Worm (Caenorhabditis elegans): ENCODE data around the gene fbxb-107.

fbxb-107 gene

DNA sequence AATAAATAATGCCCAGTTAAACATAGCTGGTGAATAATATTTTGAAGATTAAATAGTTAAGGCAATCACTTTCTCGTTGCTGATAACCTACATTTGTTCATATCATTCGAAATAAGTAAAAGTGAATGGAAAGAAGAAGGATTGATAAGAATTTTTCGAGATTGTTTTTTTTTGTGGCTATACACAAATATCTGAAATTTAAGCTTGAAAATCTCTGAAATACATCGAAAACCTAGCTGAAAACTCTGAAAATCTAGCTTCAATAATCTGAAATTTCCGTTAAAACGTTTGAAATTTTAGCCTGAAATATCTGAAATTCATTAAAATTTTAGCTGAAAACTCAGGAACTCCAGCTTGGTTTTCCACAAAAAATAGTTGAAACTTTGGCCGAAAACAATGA is 19.0 kb upstream of the fbxb-107 start, which contains the start of gene T05A8.6:
Gene T05A8.6 (minus strand): TSS at position 101 of the 400 bp plus-strand sequence.
- no peak for TF ChIP-seq tbx-11 (GFP tag; IDR thresholded peaks at IDR 0.05)
- TF ChIP-seq F13C5.2 (tag; optimal IDR thresholded peaks at IDR 0.05) = no peak
- no peak for TF ChIP-seq aly-1 (tag; optimal IDR thresholded peaks at IDR 0.05)
- TF ChIP-seq ceh-36 (tag; optimal IDR thresholded peaks at IDR 0.05) = no peak
- TF ChIP-seq hmg-4 (GFP tag; optimal IDR thresholded peaks at IDR 0.05) = no peak
- no peak for TF ChIP-seq hmbx-1 (tag; optimal IDR thresholded peaks at IDR 0.05)
- TF ChIP-seq flt-1 (GFP tag; IDR thresholded peaks at IDR 0.05) = no peak
- no peak for TF ChIP-seq ama-1 (optimal IDR thresholded peaks at IDR 0.05)
- TF ChIP-seq scrt-1 (GFP tag; IDR thresholded peaks at IDR 0.05) = no peak
- no peak for TF ChIP-seq sea-1 (GFP tag; conservative IDR thresholded peaks at IDR 0.05)
- TF ChIP-seq tbx-37 (GFP tag; conservative IDR thresholded peaks at IDR 0.05) = no peak
- no peak for TF ChIP-seq ets-7 (tag; optimal IDR thresholded peaks at IDR 0.05)
- no peak for TF ChIP-seq pes-1 (GFP tag; IDR thresholded peaks at IDR 0.05)
- no peak for TF ChIP-seq tra-4 (tag; optimal IDR thresholded peaks at IDR 0.05)
- TF ChIP-seq B0310.2 (tag; optimal IDR thresholded peaks at IDR 0.05) = no peak
- TF ChIP-seq hnd-1 (tag; optimal IDR thresholded peaks at IDR 0.05) = no peak
- TF ChIP-seq ceh-13 (GFP tag; optimal IDR thresholded peaks at IDR 0.05) = no peak

DNA sequence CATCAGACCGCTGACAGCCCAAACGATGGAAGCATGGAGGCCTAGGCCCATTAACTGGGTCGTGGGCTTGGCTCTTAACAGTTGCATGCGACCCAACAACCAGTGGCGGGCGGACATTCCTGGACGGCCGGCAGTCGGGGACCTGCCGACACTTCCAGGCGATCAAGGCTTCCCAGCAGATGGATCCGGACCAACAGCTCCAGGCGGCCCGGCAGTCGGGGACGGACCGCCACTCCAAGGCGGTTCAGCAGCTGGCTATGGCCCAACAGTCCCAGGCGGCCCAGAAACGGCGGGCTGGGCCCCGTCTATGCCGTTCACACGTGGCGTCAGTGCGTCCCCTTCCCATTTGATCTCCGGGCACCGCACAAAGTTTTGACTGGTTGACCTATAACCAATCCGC is 17.2 kb upstream of the fbxb-107 start:
- TF ChIP-seq sea-1 (GFP tag; conservative IDR thresholded peaks at IDR 0.05) (no peak), aly-1 (tag; optimal IDR thresholded peaks at IDR 0.05) (no peak), flt-1 (GFP tag; IDR thresholded peaks at IDR 0.05) (no peak), scrt-1 (GFP tag; IDR thresholded peaks at IDR 0.05) (0 out of 2 replicates have a peak, but pooled peaks have one; percentile 47)

DNA sequence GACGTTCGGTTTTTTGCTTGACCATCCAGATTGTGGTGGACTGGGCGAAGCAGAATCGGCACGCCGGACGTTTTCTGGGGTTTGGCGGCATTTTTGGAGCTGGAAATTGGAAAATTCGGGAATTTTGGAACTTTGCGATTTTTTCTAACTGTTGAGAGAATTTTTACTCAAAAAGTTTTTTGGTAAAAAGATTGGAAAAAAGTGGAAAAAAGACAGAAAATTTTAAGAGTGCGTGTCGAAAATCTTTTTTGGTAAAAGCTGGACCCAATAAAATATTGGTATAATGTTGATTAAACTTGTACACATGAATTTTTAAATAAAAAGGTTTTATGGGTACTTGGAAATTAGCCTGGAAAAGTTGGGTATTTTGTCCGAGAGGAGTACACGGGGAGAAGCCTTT is 16.3 kb upstream of the fbxb-107 start, which contains the start of gene T05A8.7:
Gene T05A8.7 (minus strand): TSS at position 101 of the 400 bp plus-strand sequence.
- TF ChIP-seq sea-1 (GFP tag; conservative IDR thresholded peaks at IDR 0.05) (no peak), tbx-37 (GFP tag; conservative IDR thresholded peaks at IDR 0.05) (no peak), ceh-36 (tag; optimal IDR thresholded peaks at IDR 0.05) (no peak), hnd-1 (tag; optimal IDR thresholded peaks at IDR 0.05) (no peak), F13C5.2 (tag; optimal IDR thresholded peaks at IDR 0.05) (no peak), scrt-1 (GFP tag; IDR thresholded peaks at IDR 0.05) (no peak), flt-1 (GFP tag; IDR thresholded peaks at IDR 0.05) (no peak)

DNA sequence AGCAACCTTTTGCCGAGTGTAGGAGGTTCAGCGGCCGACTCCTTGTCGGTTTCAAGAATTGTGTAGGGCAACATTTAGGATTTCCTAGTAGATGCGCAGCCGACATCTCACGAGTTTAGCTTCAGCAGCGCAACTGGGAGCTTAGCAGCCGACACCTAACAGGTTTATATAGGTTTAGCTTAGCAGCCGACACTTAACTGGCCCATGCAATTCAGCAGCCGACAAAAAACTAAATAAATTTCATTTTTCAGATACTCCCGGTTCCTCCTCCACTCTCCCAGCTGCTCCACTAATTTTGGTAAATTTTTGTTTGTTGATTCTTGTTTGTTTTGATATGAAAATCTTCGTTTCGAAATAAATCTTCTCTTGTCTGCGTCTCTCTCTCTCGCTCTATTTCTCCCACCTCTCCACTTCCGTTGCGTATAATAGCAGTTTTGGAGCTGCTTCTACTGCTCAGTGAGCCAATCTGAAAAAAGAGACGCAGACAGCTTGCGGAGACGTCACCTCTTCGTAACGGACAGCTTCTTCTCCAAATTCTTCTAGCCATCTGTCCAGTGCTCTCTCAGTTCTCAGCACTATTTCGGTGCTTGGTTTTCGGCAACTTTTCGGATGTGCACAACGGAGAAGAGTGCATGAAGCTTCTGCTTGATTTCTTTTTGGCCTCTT is 10.5 kb upstream of the fbxb-107 start:
- no peak for TF ChIP-seq tbx-37 (GFP tag; conservative IDR thresholded peaks at IDR 0.05)
- no peak for TF ChIP-seq ama-1 (optimal IDR thresholded peaks at IDR 0.05)
- TF ChIP-seq tbx-11 (GFP tag; IDR thresholded peaks at IDR 0.05) = no peak
- no peak for TF ChIP-seq ceh-13 (GFP tag; optimal IDR thresholded peaks at IDR 0.05)
- no peak for TF ChIP-seq B0310.2 (tag; optimal IDR thresholded peaks at IDR 0.05)
- no peak for TF ChIP-seq pes-1 (GFP tag; IDR thresholded peaks at IDR 0.05)
- TF ChIP-seq hnd-1 (tag; optimal IDR thresholded peaks at IDR 0.05) = no peak
- no peak for TF ChIP-seq scrt-1 (GFP tag; IDR thresholded peaks at IDR 0.05)

DNA sequence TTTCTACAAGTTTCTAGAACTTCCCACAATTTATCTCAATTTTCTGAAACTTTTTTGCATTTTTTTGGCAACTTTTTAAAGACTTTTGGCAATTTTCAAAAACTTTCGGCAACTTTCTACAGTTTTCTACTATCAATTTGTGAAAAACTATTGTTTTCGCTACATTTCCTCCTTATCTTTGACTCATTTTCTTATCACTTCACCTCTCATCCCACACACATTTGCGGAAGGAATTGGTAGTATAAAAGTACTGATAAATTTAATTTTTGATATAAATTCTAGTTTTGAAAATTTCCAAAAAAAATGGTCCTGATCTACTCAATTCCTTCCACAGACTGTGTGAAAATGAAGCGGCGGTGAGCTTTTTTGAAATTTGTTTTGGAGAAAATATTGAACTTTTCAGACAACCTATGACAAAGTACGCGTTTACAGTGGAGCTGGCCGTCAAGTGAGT is 8.9 kb upstream of the fbxb-107 start, which contains the start of gene F29A7.4:
Gene F29A7.4 (plus strand): TSS at position 404 of the 454 bp plus-strand sequence.
- TF ChIP-seq hnd-1 (tag; optimal IDR thresholded peaks at IDR 0.05) (no peak), hmg-4 (GFP tag; optimal IDR thresholded peaks at IDR 0.05) (no peak), hmbx-1 (tag; optimal IDR thresholded peaks at IDR 0.05) (no peak), sea-1 (GFP tag; conservative IDR thresholded peaks at IDR 0.05) (no peak)

DNA sequence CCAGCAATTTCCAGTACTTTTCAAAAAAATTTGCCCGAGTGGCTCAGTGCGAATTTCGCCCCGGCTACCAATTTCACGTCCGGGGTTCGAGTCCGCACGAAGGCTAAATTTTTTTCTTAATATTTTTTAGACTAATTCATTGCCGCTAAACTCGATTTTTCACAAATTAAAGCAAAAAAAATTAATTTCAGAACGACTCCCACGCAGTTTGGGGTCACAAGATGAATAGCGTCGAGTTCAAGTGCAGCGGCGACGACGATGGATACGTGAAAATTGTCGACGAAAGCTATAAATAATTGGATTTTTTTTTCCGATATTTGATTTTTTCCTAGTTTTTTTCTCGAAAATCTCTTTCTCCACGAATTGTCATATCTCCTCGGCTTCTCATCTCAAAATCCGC is 7.3 kb upstream of the fbxb-107 start:
- TF ChIP-seq ama-1 (optimal IDR thresholded peaks at IDR 0.05) (no peak), flt-1 (GFP tag; IDR thresholded peaks at IDR 0.05) (no peak), hmg-4 (GFP tag; optimal IDR thresholded peaks at IDR 0.05) (no peak), ceh-36 (tag; optimal IDR thresholded peaks at IDR 0.05) (no peak), ets-7 (tag; optimal IDR thresholded peaks at IDR 0.05) (no peak), hmbx-1 (tag; optimal IDR thresholded peaks at IDR 0.05) (no peak), tbx-37 (GFP tag; conservative IDR thresholded peaks at IDR 0.05) (no peak), tbx-11 (GFP tag; IDR thresholded peaks at IDR 0.05) (no peak), scrt-1 (GFP tag; IDR thresholded peaks at IDR 0.05) (no peak), hnd-1 (tag; optimal IDR thresholded peaks at IDR 0.05) (no peak), sea-1 (GFP tag; conservative IDR thresholded peaks at IDR 0.05) (no peak), tra-4 (tag; optimal IDR thresholded peaks at IDR 0.05) (no peak), pes-1 (GFP tag; IDR thresholded peaks at IDR 0.05) (no peak), B0310.2 (tag; optimal IDR thresholded peaks at IDR 0.05) (no peak), ceh-13 (GFP tag; optimal IDR thresholded peaks at IDR 0.05) (no peak), aly-1 (tag; optimal IDR thresholded peaks at IDR 0.05) (no peak), F13C5.2 (tag; optimal IDR thresholded peaks at IDR 0.05) (no peak)

DNA sequence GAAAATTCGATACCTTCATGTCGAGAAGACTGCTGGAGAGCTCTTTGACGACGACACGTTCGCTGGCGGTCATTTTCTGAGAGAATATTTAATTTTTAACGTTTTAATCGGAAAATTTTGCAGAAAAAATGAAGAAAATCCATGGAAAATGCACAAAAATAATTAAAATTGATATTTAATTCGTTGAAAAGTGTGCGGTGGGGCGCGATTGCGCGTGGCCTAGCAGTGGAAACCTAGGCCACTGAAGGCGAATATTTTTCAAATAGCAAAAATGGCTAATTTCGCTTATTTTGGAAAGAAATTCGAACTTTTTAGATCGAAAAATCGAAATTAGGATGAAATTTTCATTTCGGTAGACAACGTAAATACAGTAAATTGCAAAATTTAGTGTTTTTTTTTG is 6.0 kb upstream of the fbxb-107 start, which contains the start of gene F29A7.6:
Gene F29A7.6 (minus strand): TSS at position 76 of the 400 bp plus-strand sequence.
- TF ChIP-seq ets-7 (tag; optimal IDR thresholded peaks at IDR 0.05) (no peak), pes-1 (GFP tag; IDR thresholded peaks at IDR 0.05) (0 out of 2 replicates have a peak, but pooled peaks have one; percentile 58), ama-1 (optimal IDR thresholded peaks at IDR 0.05) (no peak)

DNA sequence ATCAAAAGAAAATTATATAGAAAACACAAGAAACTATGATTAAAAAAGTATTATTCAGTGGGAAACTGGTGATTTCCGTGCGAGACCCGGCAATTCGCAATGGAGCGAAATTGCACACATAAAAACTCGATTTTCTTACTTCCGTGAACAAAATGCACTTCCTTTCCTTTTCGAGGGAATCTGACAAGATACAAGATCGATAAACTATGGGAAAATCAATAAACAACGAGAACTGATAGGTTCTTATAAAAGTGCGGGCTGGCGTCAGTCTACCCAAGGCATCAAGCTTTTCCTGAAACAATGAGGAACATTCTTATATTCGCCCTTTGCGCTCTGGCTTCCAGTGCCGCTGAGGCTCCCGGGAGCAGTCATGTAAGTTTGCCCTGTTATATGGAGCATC is 5.6 kb upstream of the fbxb-107 start, which contains the start of gene F29A7.3:
Gene F29A7.3 (plus strand): TSS at position 301 of the 400 bp plus-strand sequence.
- TF ChIP-seq ama-1 (optimal IDR thresholded peaks at IDR 0.05) (no peak), flt-1 (GFP tag; IDR thresholded peaks at IDR 0.05) (no peak), B0310.2 (tag; optimal IDR thresholded peaks at IDR 0.05) (no peak), hnd-1 (tag; optimal IDR thresholded peaks at IDR 0.05) (no peak), pes-1 (GFP tag; IDR thresholded peaks at IDR 0.05) (no peak), tbx-37 (GFP tag; conservative IDR thresholded peaks at IDR 0.05) (no peak), tbx-11 (GFP tag; IDR thresholded peaks at IDR 0.05) (no peak), F13C5.2 (tag; optimal IDR thresholded peaks at IDR 0.05) (no peak), ceh-36 (tag; optimal IDR thresholded peaks at IDR 0.05) (no peak), tra-4 (tag; optimal IDR thresholded peaks at IDR 0.05) (no peak), ets-7 (tag; optimal IDR thresholded peaks at IDR 0.05) (no peak), sea-1 (GFP tag; conservative IDR thresholded peaks at IDR 0.05) (no peak), aly-1 (tag; optimal IDR thresholded peaks at IDR 0.05) (no peak), hmbx-1 (tag; optimal IDR thresholded peaks at IDR 0.05) (no peak), scrt-1 (GFP tag; IDR thresholded peaks at IDR 0.05) (no peak), ceh-13 (GFP tag; optimal IDR thresholded peaks at IDR 0.05) (no peak), hmg-4 (GFP tag; optimal IDR thresholded peaks at IDR 0.05) (no peak)

All from whole organism, early embryonic.